Worm (Caenorhabditis elegans) whole organism, L3 larva: ENCODE data around the gene phat-5.

Source experiments
- ZK546.5 ChIP-seq: sonication (generic microtip); optimal IDR thresholded peaks from 2 replicates; lab custom pipeline; 2017; ENCODE audit warnings: missing biosample characterization, missing genetic modification characterization
- ama-1 ChIP-seq: fragments of 150-350 bp; optimal IDR thresholded peaks from 2 replicates; lab custom pipeline; 2018
- pha-4 ChIP-seq: fragments of 150-350 bp; optimal IDR thresholded peaks from 2 replicates; lab custom pipeline; 2014; ENCODE audit warnings: missing biosample characterization, missing genetic modification reagents, missing genetic modification characterization
- pqm-1 ChIP-seq: fragments of 150-350 bp; optimal IDR thresholded peaks from 2 replicates; lab custom pipeline; 2017; ENCODE audit warnings: missing biosample characterization, missing genetic modification characterization, inconsistent platforms
- ztf-11 ChIP-seq: fragments of 150-350 bp; optimal IDR thresholded peaks from 2 replicates; lab custom pipeline; 2014; ENCODE audit warnings: missing biosample characterization, missing genetic modification characterization

ce11 chrV:4162922-4163321, 40.6 kb upstream of the phat-5 start, which contains the start of gene Y45G5AM.4:
- TF ChIP-seq ztf-11 (tag; lab: Kevin White, UChicago): no peak
- no peak for TF ChIP-seq ZK546.5 (tag; lab: Kevin White, UChicago)
- TF ChIP-seq pha-4 (tag; lab: Kevin White, UChicago): no peak
- no peak for TF ChIP-seq ama-1 (lab: Kevin White, UChicago)
- no peak for TF ChIP-seq pqm-1 (tag; lab: Kevin White, UChicago)
